Fruit fly (Drosophila melanogaster) whole organism, pupa: ENCODE measurements around the gene CG31626.

ENCODE experiments used
- CG10348 ChIP-seq: fragments of 200-800 bp; sonication (Bioruptor generic); IDR thresholded peaks from 2 replicates; pipeline ENCODE4 v1.3.6; 2022; ENCODE audit warnings: missing biosample characterization, missing genetic modification characterization
- CG13204 ChIP-seq: fragments of 200-800 bp; sonication (Bioruptor generic); optimal IDR thresholded peaks from 2 replicates; lab custom pipeline; 2018; ENCODE audit warnings: missing biosample characterization, mild to moderate bottlenecking, missing genetic modification characterization, moderate library complexity
- CG15710 ChIP-seq: fragments of 200-800 bp; sonication (Bioruptor generic); optimal IDR thresholded peaks from 2 replicates; lab custom pipeline; 2018; ENCODE audit warnings: missing biosample characterization, mild to moderate bottlenecking, missing genetic modification characterization, moderate library complexity
- CG17806 ChIP-seq: fragments of 200-800 bp; sonication (Bioruptor generic); optimal IDR thresholded peaks from 2 replicates; lab custom pipeline; 2018; ENCODE audit warnings: missing biosample characterization, mild to moderate bottlenecking, missing genetic modification characterization, moderate library complexity
- CG32121 ChIP-seq: fragments of 200-800 bp; sonication (Bioruptor generic); IDR thresholded peaks from 2 replicates; pipeline ENCODE4 v1.3.6; 2022; ENCODE audit warnings: missing biosample characterization, missing genetic modification characterization
- CG9948 ChIP-seq: fragments of 200-800 bp; sonication (Bioruptor generic); optimal IDR thresholded peaks from 2 replicates; lab custom pipeline; 2018; ENCODE audit warnings: missing biosample characterization, mild to moderate bottlenecking, missing genetic modification characterization, moderate library complexity
- D1 ChIP-seq: fragments of 200-800 bp; sonication (Bioruptor generic); optimal IDR thresholded peaks from 2 replicates; lab custom pipeline; 2018; ENCODE audit warnings: missing biosample characterization, mild to moderate bottlenecking, missing genetic modification characterization, moderate library complexity
- EcR ChIP-seq: fragments of 200-800 bp; sonication (Bioruptor generic); optimal IDR thresholded peaks from 3 replicates; lab custom pipeline; 2019; ENCODE audit warnings: missing biosample characterization, missing genetic modification characterization, mild to moderate bottlenecking, moderate library complexity, missing genetic modification reagents
- Ets98B ChIP-seq: fragments of 200-800 bp; sonication (Bioruptor generic); IDR thresholded peaks from 2 replicates; pipeline ENCODE4 v1.3.6; 2022; ENCODE audit warnings: missing biosample characterization, missing genetic modification characterization
- Pif1A ChIP-seq: fragments of 200-800 bp; sonication (Bioruptor generic); optimal IDR thresholded peaks from 3 replicates; lab custom pipeline; 2016; ENCODE audit warnings: missing biosample characterization, missing genetic modification characterization
- Pif1B ChIP-seq: fragments of 200-800 bp; sonication (Bioruptor generic); optimal IDR thresholded peaks from 3 replicates; lab custom pipeline; 2016; ENCODE audit warnings: missing biosample characterization, missing genetic modification characterization
- Snoo ChIP-seq: fragments of 200-800 bp; sonication (Bioruptor generic); optimal IDR thresholded peaks from 3 replicates; lab custom pipeline; 2017; ENCODE audit warnings: missing biosample characterization, mild to moderate bottlenecking, missing genetic modification characterization, inconsistent platforms
- fd96Ca ChIP-seq: fragments of 200-800 bp; sonication (Bioruptor generic); IDR thresholded peaks from 3 replicates; pipeline ENCODE4 v1.3.6; 2022; ENCODE audit warnings: missing biosample characterization, missing genetic modification characterization

DNA sequence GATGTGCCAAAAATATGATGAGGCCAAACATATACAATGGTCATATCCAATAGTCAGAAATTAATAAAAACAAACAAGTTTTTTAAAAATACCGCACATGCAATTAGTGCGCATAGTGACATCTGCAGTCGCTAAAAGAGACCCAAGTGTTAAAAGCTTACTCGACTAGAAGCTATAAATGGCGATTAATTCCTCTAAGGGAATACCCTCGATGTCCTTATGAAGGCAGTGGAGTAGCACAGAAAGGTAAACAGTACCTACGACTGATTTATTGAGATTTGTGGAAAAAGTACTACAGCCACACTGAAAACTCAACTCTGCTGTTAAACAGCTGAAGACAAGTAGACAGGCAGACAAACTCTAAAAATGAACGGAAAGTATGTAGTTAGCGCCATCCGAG, 24.3 kb upstream of the CG31626 start:
- TF ChIP-seq Pif1A (GFP tag; lab: Kevin White, UChicago): peak; percentile 13
- TF ChIP-seq CG10348 (GFP tag; lab: Robert Waterston, UW): no peak
- no peak for TF ChIP-seq CG15710 (tag; lab: Kevin White, UChicago)
- peak; percentile 49; the same call in 1 of the 2 replicates for TF ChIP-seq CG32121
- peak; percentile 66 for TF ChIP-seq D1 (tag; lab: Kevin White, UChicago)
- TF ChIP-seq EcR (GFP tag; lab: Kevin White, UChicago): no peak
- TF ChIP-seq Ets98B (GFP tag; lab: Robert Waterston, UW): no peak; the same call in 1 of the 2 replicates
- TF ChIP-seq fd96Ca: no peak
- no peak for TF ChIP-seq Snoo (tag; lab: Kevin White, UChicago)
- TF ChIP-seq CG9948: peak; percentile 8
- TF ChIP-seq Pif1B: no peak
- peak; percentile 37 for TF ChIP-seq CG17806 (tag; lab: Kevin White, UChicago)
- no peak for TF ChIP-seq CG13204 (GFP tag; lab: Kevin White, UChicago)
